Fruit fly (Drosophila melanogaster) whole organism, prepupa: ENCODE measurements around the gene CecB.

Experiments used
- Blimp-1 ChIP-seq: fragments of 200-800 bp; sonication (Bioruptor generic); optimal IDR thresholded peaks from 3 replicates; lab custom pipeline; 2017; ENCODE audit warnings: missing biosample characterization, missing genetic modification characterization, mild to moderate bottlenecking, moderate library complexity, missing genetic modification reagents
- CG10631 ChIP-seq: fragments of 200-800 bp; sonication (Bioruptor generic); optimal IDR thresholded peaks from 2 replicates; lab custom pipeline; 2016; ENCODE audit warnings: missing biosample characterization, missing genetic modification characterization
- CG10669 ChIP-seq: fragments of 200-800 bp; sonication (Bioruptor generic); optimal IDR thresholded peaks from 3 replicates; lab custom pipeline; 2018; ENCODE audit warnings: missing biosample characterization, mild to moderate bottlenecking, missing genetic modification characterization, moderate library complexity
- CG11294 ChIP-seq: fragments of 200-800 bp; sonication (Bioruptor generic); IDR thresholded peaks from 2 replicates; pipeline ENCODE4 v1.3.6; 2022; ENCODE audit warnings: missing biosample characterization, missing genetic modification characterization
- CG11902 ChIP-seq: fragments of 200-800 bp; sonication (Bioruptor generic); optimal IDR thresholded peaks from 3 replicates; lab custom pipeline; 2016; ENCODE audit warnings: missing biosample characterization, missing genetic modification characterization
- CG15336 ChIP-seq: fragments of 200-800 bp; sonication (Bioruptor generic); IDR thresholded peaks from 2 replicates; pipeline ENCODE4 v1.3.6; 2022; ENCODE audit warnings: missing biosample characterization, missing genetic modification characterization
- CG1621 ChIP-seq: fragments of 200-800 bp; sonication (Bioruptor generic); optimal IDR thresholded peaks from 3 replicates; lab custom pipeline; 2018; ENCODE audit warnings: missing biosample characterization, mild to moderate bottlenecking, missing genetic modification characterization
- CG16779 ChIP-seq: fragments of 200-800 bp; sonication (Bioruptor generic); optimal IDR thresholded peaks from 3 replicates; lab custom pipeline; 2017; ENCODE audit warnings: missing biosample characterization, mild to moderate bottlenecking, missing genetic modification characterization
- CG3032 ChIP-seq: fragments of 200-800 bp; optimal IDR thresholded peaks from 2 replicates; lab custom pipeline; 2019; ENCODE audit warnings: missing biosample characterization, mild to moderate bottlenecking, missing genetic modification characterization, moderate library complexity
- CG31627 ChIP-seq: fragments of 200-800 bp; sonication (Bioruptor generic); optimal IDR thresholded peaks from 3 replicates; lab custom pipeline; 2016; ENCODE audit warnings: missing biosample characterization, missing genetic modification characterization
- CG34406 ChIP-seq: fragments of 200-800 bp; sonication (Bioruptor generic); optimal IDR thresholded peaks from 3 replicates; lab custom pipeline; 2016; ENCODE audit warnings: missing biosample characterization, missing genetic modification characterization
- CG3919 ChIP-seq: fragments of 200-800 bp; sonication (Bioruptor generic); optimal IDR thresholded peaks from 3 replicates; lab custom pipeline; 2016; ENCODE audit warnings: missing biosample characterization, missing genetic modification characterization
- CG4318 ChIP-seq: fragments of 200-800 bp; sonication (Bioruptor generic); optimal IDR thresholded peaks from 3 replicates; lab custom pipeline; 2017; ENCODE audit warnings: missing biosample characterization, mild to moderate bottlenecking, missing genetic modification characterization
- CG6163 ChIP-seq: fragments of 200-800 bp; sonication (Bioruptor generic); IDR thresholded peaks from 3 replicates; pipeline ENCODE4 v1.3.6; 2022; ENCODE audit warnings: missing biosample characterization, missing genetic modification characterization
- CG6792 ChIP-seq: fragments of 200-800 bp; sonication (Bioruptor generic); optimal IDR thresholded peaks from 3 replicates; lab custom pipeline; 2016; ENCODE audit warnings: missing biosample characterization, missing genetic modification characterization
- CG6854 ChIP-seq: fragments of 200-800 bp; sonication (Bioruptor generic); optimal IDR thresholded peaks from 2 replicates; lab custom pipeline; 2017; ENCODE audit warnings: missing biosample characterization, mild to moderate bottlenecking, missing genetic modification characterization
- CG7368 ChIP-seq: fragments of 200-800 bp; sonication (Bioruptor generic); optimal IDR thresholded peaks from 3 replicates; lab custom pipeline; 2016; ENCODE audit warnings: missing biosample characterization, missing genetic modification characterization
- CG8119 ChIP-seq: fragments of 200-800 bp; sonication (Bioruptor generic); IDR thresholded peaks from 3 replicates; pipeline ENCODE4 v1.3.6; 2022; ENCODE audit warnings: missing biosample characterization, missing genetic modification characterization
- CG8319 ChIP-seq: fragments of 200-800 bp; sonication (Bioruptor generic); optimal IDR thresholded peaks from 3 replicates; lab custom pipeline; 2016; ENCODE audit warnings: missing biosample characterization, missing genetic modification characterization
- Eip78C ChIP-seq: fragments of 200-800 bp; sonication (Bioruptor generic); peaks from one replicate; lab custom pipeline; 2016; ENCODE audit warnings: missing biosample characterization, missing genetic modification characterization
- Eip93F ChIP-seq: fragments of 200-800 bp; sonication (Bioruptor generic); optimal IDR thresholded peaks from 2 replicates; lab custom pipeline; 2016; ENCODE audit warnings: missing biosample characterization, mild to moderate bottlenecking, missing genetic modification characterization
- Gug ChIP-seq: fragments of 200-800 bp; sonication (Bioruptor generic); IDR thresholded peaks from 2 replicates; pipeline ENCODE4 v1.3.6; 2022; ENCODE audit warnings: missing biosample characterization, missing genetic modification characterization
- Hr38 ChIP-seq: sonication (Bioruptor generic); optimal IDR thresholded peaks from 2 replicates; lab custom pipeline; 2016; ENCODE audit warnings: missing biosample characterization, missing genetic modification characterization
- Hr39 ChIP-seq: fragments of 200-800 bp; sonication (Bioruptor generic); optimal IDR thresholded peaks from 2 replicates; lab custom pipeline; 2016; ENCODE audit warnings: missing biosample characterization, missing genetic modification characterization
- Hr4 ChIP-seq: fragments of 200-800 bp; sonication (Bioruptor generic); optimal IDR thresholded peaks from 3 replicates; lab custom pipeline; 2016; ENCODE audit warnings: missing biosample characterization, missing genetic modification characterization
- Lpt ChIP-seq: fragments of 200-800 bp; sonication (Bioruptor generic); optimal IDR thresholded peaks from 3 replicates; lab custom pipeline; 2016; ENCODE audit warnings: missing biosample characterization, missing genetic modification characterization
- Met ChIP-seq: fragments of 200-800 bp; sonication (Bioruptor generic); optimal IDR thresholded peaks from 3 replicates; lab custom pipeline; 2016; ENCODE audit warnings: missing biosample characterization, missing genetic modification characterization
- Smox ChIP-seq: fragments of 200-800 bp; sonication (Bioruptor generic); optimal IDR thresholded peaks from 3 replicates; lab custom pipeline; 2016; ENCODE audit warnings: missing biosample characterization, missing genetic modification characterization
- Sox14 ChIP-seq: fragments of 200-800 bp; sonication (Bioruptor generic); optimal IDR thresholded peaks from 3 replicates; lab custom pipeline; 2016; ENCODE audit warnings: missing biosample characterization, missing genetic modification characterization
- Sox15 ChIP-seq: fragments of 200-800 bp; sonication (Bioruptor generic); optimal IDR thresholded peaks from 3 replicates; lab custom pipeline; 2016; ENCODE audit warnings: missing biosample characterization, missing genetic modification characterization
- achi ChIP-seq: fragments of 200-800 bp; sonication (Bioruptor generic); optimal IDR thresholded peaks from 3 replicates; lab custom pipeline; 2016; ENCODE audit warnings: missing biosample characterization, missing genetic modification characterization
- acj6 ChIP-seq: fragments of 200-800 bp; sonication (Bioruptor generic); optimal IDR thresholded peaks from 3 replicates; lab custom pipeline; 2016; ENCODE audit warnings: missing biosample characterization, missing genetic modification characterization
- cyc ChIP-seq: fragments of 200-800 bp; sonication (Bioruptor generic); optimal IDR thresholded peaks from 3 replicates; lab custom pipeline; 2016; ENCODE audit warnings: missing biosample characterization, missing genetic modification characterization
- dac ChIP-seq: fragments of 200-800 bp; sonication (Bioruptor generic); optimal IDR thresholded peaks from 2 replicates; lab custom pipeline; 2017; ENCODE audit warnings: missing biosample characterization, mild to moderate bottlenecking, missing genetic modification characterization
- eg ChIP-seq: fragments of 200-800 bp; sonication (Bioruptor generic); IDR thresholded peaks from 3 replicates; pipeline ENCODE4 v1.3.6; 2022; ENCODE audit warnings: missing biosample characterization, missing genetic modification characterization
- esn ChIP-seq: fragments of 200-800 bp; sonication (Bioruptor generic); optimal IDR thresholded peaks from 2 replicates; lab custom pipeline; 2016; ENCODE audit warnings: missing biosample characterization, mild to moderate bottlenecking, missing genetic modification characterization, moderate library complexity
- fd59A ChIP-seq: fragments of 200-800 bp; sonication (Bioruptor generic); optimal IDR thresholded peaks from 2 replicates; lab custom pipeline; 2017; ENCODE audit warnings: missing biosample characterization, mild to moderate bottlenecking, missing genetic modification characterization, missing genetic modification reagents
- fkh ChIP-seq: fragments of 200-800 bp; sonication (Bioruptor generic); optimal IDR thresholded peaks from 3 replicates; lab custom pipeline; 2017; ENCODE audit warnings: missing biosample characterization, mild to moderate bottlenecking, missing genetic modification characterization, moderate library complexity
- lz ChIP-seq: fragments of 200-800 bp; sonication (Bioruptor generic); optimal IDR thresholded peaks from 3 replicates; lab custom pipeline; 2016; ENCODE audit warnings: missing biosample characterization, missing genetic modification characterization
- net ChIP-seq: fragments of 200-800 bp; sonication (Bioruptor generic); optimal IDR thresholded peaks from 3 replicates; lab custom pipeline; 2016; ENCODE audit warnings: missing biosample characterization, missing genetic modification characterization
- pdm3 ChIP-seq: fragments of 200-800 bp; sonication (Bioruptor generic); optimal IDR thresholded peaks from 3 replicates; lab custom pipeline; 2016; ENCODE audit warnings: missing biosample characterization, missing genetic modification characterization
- salr ChIP-seq, 2 experiments: fragments of 200-800 bp; sonication (Bioruptor generic); optimal IDR thresholded peaks; 3 replicates each; lab custom pipeline; 2016 to 2018; ENCODE audit warnings: missing biosample characterization in 2 of 2, missing genetic modification characterization in 2 of 2, mild to moderate bottlenecking in 1 of 2
- spab ChIP-seq: fragments of 200-800 bp; sonication (Bioruptor generic); optimal IDR thresholded peaks from 2 replicates; lab custom pipeline; 2017; ENCODE audit warnings: missing biosample characterization, mild to moderate bottlenecking, missing genetic modification characterization, missing genetic modification reagents
- ss ChIP-seq, 2 experiments: fragments of 200-800 bp; sonication (Bioruptor generic); optimal IDR thresholded peaks; 2 replicates in 1 of 2; 3 replicates in 1 of 2; lab custom pipeline; 2017 to 2018; ENCODE audit warnings: mild to moderate bottlenecking in 2 of 2, missing biosample characterization in 2 of 2, missing genetic modification characterization in 2 of 2, moderate library complexity in 1 of 2
- topi ChIP-seq: fragments of 200-800 bp; sonication (Bioruptor generic); optimal IDR thresholded peaks from 3 replicates; lab custom pipeline; 2016; ENCODE audit warnings: missing biosample characterization, missing genetic modification characterization
- vri ChIP-seq: fragments of 200-800 bp; sonication (Bioruptor generic); optimal IDR thresholded peaks from 3 replicates; lab custom pipeline; 2016; ENCODE audit warnings: missing biosample characterization, mild to moderate bottlenecking, missing genetic modification characterization

The CecB gene

DNA sequence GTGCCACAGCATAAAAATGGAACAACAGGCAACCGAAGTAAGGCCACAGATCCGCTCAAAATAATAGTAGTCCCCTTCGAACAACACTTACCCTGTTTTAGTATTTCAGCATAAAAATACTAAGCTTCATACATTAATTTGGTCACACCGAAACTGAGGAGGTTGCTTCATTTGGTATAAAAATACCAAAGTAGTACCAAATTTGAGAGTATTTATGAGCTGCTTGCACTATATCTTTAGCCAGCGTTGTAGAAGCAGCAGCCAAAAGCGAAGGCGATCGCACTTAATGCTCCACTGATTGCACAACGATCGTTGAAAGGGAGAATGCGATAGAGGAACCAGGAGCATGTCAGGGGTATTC is 45.4 kb upstream of the CecB start (continued):
- TF ChIP-seq esn (peak; percentile 92), Sox15 (peak; percentile 83), CG34406 (GFP tag; lab: Kevin White, UChicago) (peak; percentile 88), achi (GFP tag; lab: Kevin White, UChicago) (peak; percentile 91), dac (GFP tag; lab: Kevin White, UChicago) (peak; percentile 47), CG16779 (tag; lab: Kevin White, UChicago) (peak; percentile 88), CG11902 (GFP tag; lab: Kevin White, UChicago) (peak; percentile 89), CG10669 (GFP tag; lab: Kevin White, UChicago) (peak; percentile 94), CG8319 (GFP tag; lab: Kevin White, UChicago) (peak; percentile 83), Hr39 (peak; percentile 91), Blimp-1 (GFP tag; lab: Kevin White, UChicago) (no peak), CG3919 (peak; percentile 93), Hr4 (GFP tag; lab: Kevin White, UChicago) (peak; percentile 85), Gug (GFP tag; lab: Robert Waterston, UW) (peak; percentile 70), Met (peak; percentile 90), CG6163 (GFP tag; lab: Robert Waterston, UW) (peak; percentile 90)

- TF ChIP-seq CG8119 (GFP tag; lab: Robert Waterston, UW) (peak; percentile 79), CG10631 (GFP tag; lab: Kevin White, UChicago) (peak; percentile 94), CG16779 (tag; lab: Kevin White, UChicago) (peak; percentile 78), CG8319 (GFP tag; lab: Kevin White, UChicago) (peak; percentile 80), CG1621 (peak; percentile 73), Eip78C (GFP tag; lab: Kevin White, UChicago) (peak; percentile 98), net (GFP tag; lab: Kevin White, UChicago) (peak; percentile 52), Sox15 (peak; percentile 66), CG31627 (GFP tag; lab: Kevin White, UChicago) (peak; percentile 83), salr (GFP tag; optimal IDR thresholded peaks at IDR 0.05; lab: Kevin White, UChicago) (peak; percentile 47 to 74), eg (GFP tag; lab: Robert Waterston, UW) (peak; percentile 44; the same call in 1 of the 3 replicates), CG4318 (GFP tag; lab: Kevin White, UChicago) (peak; percentile 55), acj6 (peak; percentile 84), Smox (GFP tag; lab: Kevin White, UChicago) (peak; percentile 76), Hr39 (peak; percentile 75), CG6854 (peak; percentile 1), dac (GFP tag; lab: Kevin White, UChicago) (no peak), spab (GFP tag; lab: Kevin White, UChicago) (peak; percentile 77), vri (GFP tag; lab: Kevin White, UChicago) (peak; percentile 73), CG6163 (GFP tag; lab: Robert Waterston, UW) (peak; percentile 84), topi (GFP tag; lab: Kevin White, UChicago) (peak; percentile 81), Hr4 (GFP tag; lab: Kevin White, UChicago) (peak; percentile 68), CG6792 (GFP tag; lab: Kevin White, UChicago) (peak; percentile 88), ss (GFP tag; optimal IDR thresholded peaks at IDR 0.05; lab: Kevin White, UChicago) (peak; percentile 77 to 89), Met (peak; percentile 94), CG10669 (GFP tag; lab: Kevin White, UChicago) (peak; percentile 80), fd59A (GFP tag; lab: Kevin White, UChicago) (peak; percentile 82), Eip93F (GFP tag; lab: Kevin White, UChicago) (peak; percentile 20), Gug (GFP tag; lab: Robert Waterston, UW) (peak; percentile 36; the same call in 1 of the 2 replicates), CG7368 (GFP tag; lab: Kevin White, UChicago) (peak; percentile 86), CG11902 (GFP tag; lab: Kevin White, UChicago) (peak; percentile 66), CG3919 (peak; percentile 78), pdm3 (GFP tag; lab: Kevin White, UChicago) (peak; percentile 85), Lpt (GFP tag; lab: Kevin White, UChicago) (peak; percentile 13), lz (GFP tag; lab: Kevin White, UChicago) (peak; percentile 86), CG15336 (GFP tag; lab: Robert Waterston, UW) (peak; percentile 69), fkh (GFP tag; lab: Kevin White, UChicago) (no peak), CG3032 (tag; lab: Kevin White, UChicago) (peak; percentile 94), Sox14 (peak; percentile 81), CG34406 (GFP tag; lab: Kevin White, UChicago) (peak; percentile 82), Hr38 (GFP tag; lab: Kevin White, UChicago) (no peak), cyc (GFP tag; lab: Kevin White, UChicago) (peak; percentile 80), CG11294 (no peak), Blimp-1 (GFP tag; lab: Kevin White, UChicago) (peak; percentile 97)
These were observed 44.8 kb upstream of the CecB start for dm6 chr3R:30258298-30258990.
